ENCODE assay signal across 1 fruit fly cellular context in the genomic region with DNA sequence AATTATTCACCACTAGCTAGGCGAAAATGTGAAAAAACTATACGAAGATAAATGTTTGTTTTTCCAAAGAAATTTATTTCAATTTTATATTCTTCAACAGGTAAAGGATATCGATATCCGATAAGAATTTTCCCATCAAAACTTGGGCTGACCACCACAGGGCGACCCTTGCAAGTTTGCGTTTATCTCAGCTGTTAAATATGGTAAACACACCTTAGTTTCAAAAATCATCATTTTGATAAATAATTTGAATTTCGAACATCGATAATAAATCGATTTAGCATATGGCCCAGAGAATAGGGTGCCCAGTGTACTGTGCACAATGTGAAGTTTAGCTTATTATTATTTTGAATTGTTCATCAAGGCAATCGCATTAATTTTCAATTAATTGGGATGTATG.
A peak's percentile ranks its signal among the peaks of the same experiment; 100 is the strongest.
TF ChIP-seq lines count a peak whose summit lies in the region.

TSS of gene CG15443 (minus strand) at position 125 of the 400 bp plus-strand sequence.
TSS of gene Paris (plus strand) at position 289 of the 400 bp plus-strand sequence.

TF ChIP-seq in whole organism, embryonic, 481 proteins besides CTCF, POLR2A, EP300 and RAD21 (continued from another document and continues in another):
- TF ChIP-seq hbn (GFP tag; IDR thresholded peaks at IDR 0.05; lab: Robert Waterston, UW; ENCODE audit: partially characterized antibody) (peak; percentile 48; the same call in 1 of the 2 replicates), CG6791 (GFP tag; IDR thresholded peaks at IDR 0.05; lab: Robert Waterston, UW; ENCODE audit: partially characterized antibody) (peak; percentile 96), CG2129 (GFP tag; IDR thresholded peaks at IDR 0.05; lab: Robert Waterston, UW; ENCODE audit: partially characterized antibody) (no peak), inv (GFP tag; IDR thresholded peaks at IDR 0.05; lab: Robert Waterston, UW; ENCODE audit: partially characterized antibody) (peak; percentile 73), CG10431 (GFP tag; optimal IDR thresholded peaks at IDR 0.05; lab: Kevin White, UChicago) (peak; percentile 3), CG1024 (GFP tag; IDR thresholded peaks at IDR 0.05; lab: Robert Waterston, UW) (no peak; the same call in 1 of the 2 replicates), CG1529 (GFP tag; optimal IDR thresholded peaks at IDR 0.05; lab: Kevin White, UChicago) (no peak), MTF-1 (GFP tag; optimal IDR thresholded peaks at IDR 0.05; lab: Kevin White, UChicago; ENCODE audit: borderline replicate concordance) (peak; percentile 7), CG3281 (GFP tag; optimal IDR thresholded peaks at IDR 0.05; lab: Kevin White, UChicago) (peak; percentile 10), CG8924 (tag; optimal IDR thresholded peaks at IDR 0.05; lab: Kevin White, UChicago) (peak; percentile 16), HLH4C (GFP tag; IDR thresholded peaks at IDR 0.05; lab: Robert Waterston, UW; ENCODE audit: partially characterized antibody) (peak; percentile 90), CG17829 (tag; optimal IDR thresholded peaks at IDR 0.05; lab: Kevin White, UChicago) (peak; percentile 19), CG13624 (GFP tag; optimal IDR thresholded peaks at IDR 0.05; lab: Kevin White, UChicago) (no peak), CG15601 (tag; optimal IDR thresholded peaks at IDR 0.05; lab: Kevin White, UChicago) (peak; percentile 3), Opbp (GFP tag; IDR thresholded peaks at IDR 0.05; lab: Robert Waterston, UW; ENCODE audit: partially characterized antibody) (peak; percentile 82; the same call in 2 of the 3 replicates), CG16813 (GFP tag; IDR thresholded peaks at IDR 0.05; lab: Robert Waterston, UW; ENCODE audit: partially characterized antibody) (peak; percentile 77), Six4 (GFP tag; optimal IDR thresholded peaks at IDR 0.05; lab: Kevin White, UChicago) (no peak), zen2 (GFP tag; IDR thresholded peaks at IDR 0.05; lab: Robert Waterston, UW; ENCODE audit: partially characterized antibody) (peak; percentile 75; the same call in 2 of the 3 replicates), ato (GFP tag; IDR thresholded peaks at IDR 0.05; lab: Robert Waterston, UW; ENCODE audit: partially characterized antibody) (peak; percentile 87), Hr78 (GFP tag; optimal IDR thresholded peaks at IDR 0.05; lab: Kevin White, UChicago) (no peak), E2f2 (GFP tag; IDR thresholded peaks at IDR 0.05; lab: Robert Waterston, UW) (peak; percentile 86), CG1602 (GFP tag; optimal IDR thresholded peaks at IDR 0.05; lab: Kevin White, UChicago) (no peak), nerfin-2 (GFP tag; IDR thresholded peaks at IDR 0.05; lab: Robert Waterston, UW; ENCODE audit: partially characterized antibody) (peak; percentile 90), CG1233 (GFP tag; optimal IDR thresholded peaks at IDR 0.05; lab: Kevin White, UChicago) (peak; percentile 9), Meics (GFP tag; optimal IDR thresholded peaks at IDR 0.05; lab: Kevin White, UChicago) (peak; percentile 21), Gug (GFP tag; IDR thresholded peaks at IDR 0.05; lab: Robert Waterston, UW) (no peak), BtbVII (GFP tag; optimal IDR thresholded peaks at IDR 0.05; lab: Kevin White, UChicago) (peak; percentile 17), CG13894 (tag; optimal IDR thresholded peaks at IDR 0.05; lab: Kevin White, UChicago) (peak; percentile 63), CG7963 (GFP tag; IDR thresholded peaks at IDR 0.05; lab: Robert Waterston, UW; ENCODE audit: partially characterized antibody) (peak; percentile 90), Dp (GFP tag; optimal IDR thresholded peaks at IDR 0.05; lab: Kevin White, UChicago) (peak; percentile 77), CG14710 (tag; optimal IDR thresholded peaks at IDR 0.05; lab: Kevin White, UChicago) (peak; percentile 60), Chrac-16 (GFP tag; optimal IDR thresholded peaks at IDR 0.05; lab: Kevin White, UChicago) (peak; percentile 16), CG13123 (GFP tag; optimal IDR thresholded peaks at IDR 0.05; lab: Kevin White, UChicago) (no peak), CG30431 (GFP tag; optimal IDR thresholded peaks at IDR 0.05; lab: Kevin White, UChicago) (no peak), pzg (GFP tag; optimal IDR thresholded peaks at IDR 0.05; lab: Kevin White, UChicago) (peak; percentile 61), B-H2 (GFP tag; optimal IDR thresholded peaks at IDR 0.05; lab: Kevin White, UChicago) (peak; percentile 36), nau (GFP tag; optimal IDR thresholded peaks at IDR 0.05; lab: Kevin White, UChicago) (peak; percentile 24), Dip2 (GFP tag; IDR thresholded peaks at IDR 0.05; lab: Robert Waterston, UW) (no peak), Dll (GFP tag; IDR thresholded peaks at IDR 0.05; lab: Robert Waterston, UW; ENCODE audit: partially characterized antibody) (peak; percentile 45; the same call in 2 of the 4 replicates), CG34224 (GFP tag; IDR thresholded peaks at IDR 0.05; lab: Robert Waterston, UW; ENCODE audit: partially characterized antibody) (peak; percentile 75), CG17385 (GFP tag; optimal IDR thresholded peaks at IDR 0.05; lab: Kevin White, UChicago) (peak; percentile 14), Pdp1 (GFP tag; optimal IDR thresholded peaks at IDR 0.05; lab: Kevin White, UChicago) (no peak), mld (GFP tag; IDR thresholded peaks at IDR 0.05; lab: Robert Waterston, UW; ENCODE audit: partially characterized antibody) (peak; percentile 98), CG2120 (GFP tag; optimal IDR thresholded peaks at IDR 0.05; lab: Kevin White, UChicago) (peak; percentile 22), Sox102F (GFP tag; optimal IDR thresholded peaks at IDR 0.05; lab: Kevin White, UChicago) (no peak), trem (tag; optimal IDR thresholded peaks at IDR 0.05; lab: Kevin White, UChicago) (peak; percentile 55), chinmo (GFP tag; IDR thresholded peaks at IDR 0.05; lab: Robert Waterston, UW; ENCODE audit: partially characterized antibody) (peak; percentile 90), Bgb (GFP tag; IDR thresholded peaks at IDR 0.05; lab: Robert Waterston, UW; ENCODE audit: partially characterized antibody) (peak; percentile 86), CG10267 (tag; optimal IDR thresholded peaks at IDR 0.05; lab: Kevin White, UChicago) (peak; percentile 16), Nf-YC (tag; optimal IDR thresholded peaks at IDR 0.05; lab: Kevin White, UChicago) (peak; percentile 10), CG1603 (tag; optimal IDR thresholded peaks at IDR 0.05; lab: Kevin White, UChicago) (peak; percentile 65), sna (GFP tag; IDR thresholded peaks at IDR 0.05; lab: Robert Waterston, UW; ENCODE audit: partially characterized antibody) (peak; percentile 71), HLH54F (GFP tag; optimal IDR thresholded peaks at IDR 0.05; lab: Kevin White, UChicago) (no peak), CG16815 (GFP tag; optimal IDR thresholded peaks at IDR 0.05; lab: Kevin White, UChicago) (no peak), gcm2 (GFP tag; optimal IDR thresholded peaks at IDR 0.05; lab: Kevin White, UChicago) (no peak), pfk (GFP tag; optimal IDR thresholded peaks at IDR 0.05; lab: Kevin White, UChicago) (peak; percentile 36), CG17186 (GFP tag; optimal IDR thresholded peaks at IDR 0.05; lab: Kevin White, UChicago) (peak; percentile 61), Sry-δ (GFP tag; optimal IDR thresholded peaks at IDR 0.05; lab: Kevin White, UChicago) (peak; percentile 46), bbx (GFP tag; IDR thresholded peaks at IDR 0.05; lab: Robert Waterston, UW; ENCODE audit: partially characterized antibody) (peak; percentile 87), Doc3 (GFP tag; IDR thresholded peaks at IDR 0.05; lab: Robert Waterston, UW; ENCODE audit: partially characterized antibody) (peak; percentile 40; the same call in 1 of the 3 replicates), phol (tag; optimal IDR thresholded peaks at IDR 0.05; lab: Kevin White, UChicago) (peak; percentile 38), CG16779 (GFP tag; IDR thresholded peaks at IDR 0.05; lab: Robert Waterston, UW) (no peak), CG13424 (tag; optimal IDR thresholded peaks at IDR 0.05; lab: Kevin White, UChicago) (peak; percentile 6), CG30020 (tag; optimal IDR thresholded peaks at IDR 0.05; lab: Kevin White, UChicago) (peak; percentile 77), HmgZ (tag; optimal IDR thresholded peaks at IDR 0.05; lab: Kevin White, UChicago) (peak; percentile 9), CG34376 (GFP tag; optimal IDR thresholded peaks at IDR 0.05; lab: Kevin White, UChicago) (peak; percentile 49), Optix (GFP tag; IDR thresholded peaks at IDR 0.05; lab: Robert Waterston, UW) (no peak), MBD-R2 (GFP tag; IDR thresholded peaks at IDR 0.05; lab: Robert Waterston, UW) (peak; percentile 69), otp (GFP tag; IDR thresholded peaks at IDR 0.05; lab: Robert Waterston, UW) (peak; percentile 25; the same call in 1 of the 3 replicates), Scr (GFP tag; IDR thresholded peaks at IDR 0.05; lab: Robert Waterston, UW; ENCODE audit: partially characterized antibody) (peak; percentile 73), zen (tag; optimal IDR thresholded peaks at IDR 0.05; lab: Kevin White, UChicago) (peak; percentile 50), scrt (GFP tag; optimal IDR thresholded peaks at IDR 0.05; lab: Kevin White, UChicago) (peak; percentile 94), dm (GFP tag; optimal IDR thresholded peaks at IDR 0.05; lab: Kevin White, UChicago) (peak; percentile 35), Rfx (GFP tag; IDR thresholded peaks at IDR 0.05; lab: Robert Waterston, UW) (peak; percentile 31; the same call in 1 of the 2 replicates), row (GFP tag; IDR thresholded peaks at IDR 0.05; lab: Robert Waterston, UW) (peak; percentile 34; the same call in 1 of the 3 replicates), CG6272 (GFP tag; IDR thresholded peaks at IDR 0.05; lab: Robert Waterston, UW) (no peak), CG14860 (GFP tag; IDR thresholded peaks at IDR 0.05; lab: Robert Waterston, UW; ENCODE audit: partially characterized antibody) (peak; percentile 95), kah (GFP tag; optimal IDR thresholded peaks at IDR 0.05; lab: Kevin White, UChicago) (peak; percentile 50), CG17359 (tag; optimal IDR thresholded peaks at IDR 0.05; lab: Kevin White, UChicago) (peak; percentile 28), unc-4 (GFP tag; IDR thresholded peaks at IDR 0.05; lab: Robert Waterston, UW; ENCODE audit: partially characterized antibody) (peak; percentile 69), CG13296 (GFP tag; optimal IDR thresholded peaks at IDR 0.05; lab: Kevin White, UChicago) (peak; percentile 60), Med (GFP tag; lab: Kevin White, UChicago) (peak; percentile 81), Hr51 (GFP tag; optimal IDR thresholded peaks at IDR 0.05; lab: Kevin White, UChicago) (peak; percentile 11 to 18), nmo (GFP tag; optimal IDR thresholded peaks at IDR 0.05; lab: Kevin White, UChicago) (peak; percentile 21), CG32532 (GFP tag; IDR thresholded peaks at IDR 0.05; lab: Robert Waterston, UW) (peak; percentile 58; the same call in 1 of the 2 replicates), shn (GFP tag; optimal IDR thresholded peaks at IDR 0.05; lab: Kevin White, UChicago) (no peak), CG2116 (GFP tag; optimal IDR thresholded peaks at IDR 0.05; lab: Kevin White, UChicago) (peak; percentile 55), crp (GFP tag; optimal IDR thresholded peaks at IDR 0.05; lab: Kevin White, UChicago) (peak in 1 of 2 experiments; percentile 85), CG13287 (GFP tag; IDR thresholded peaks at IDR 0.05; lab: Robert Waterston, UW; ENCODE audit: partially characterized antibody) (peak; percentile 85), mirr (GFP tag; optimal IDR thresholded peaks at IDR 0.05; lab: Kevin White, UChicago) (peak; percentile 16), CG4617 (GFP tag; optimal IDR thresholded peaks at IDR 0.05; lab: Kevin White, UChicago; ENCODE audit: borderline replicate concordance) (no peak), vvl (GFP tag; IDR thresholded peaks at IDR 0.05; lab: Robert Waterston, UW) (peak; percentile 57), Stat92E (GFP tag; optimal IDR thresholded peaks at IDR 0.05; lab: Kevin White, UChicago) (no peak), CG4328 (GFP tag; optimal IDR thresholded peaks at IDR 0.05; lab: Kevin White, UChicago) (peak; percentile 10), lab (GFP tag; optimal IDR thresholded peaks at IDR 0.05; lab: Kevin White, UChicago) (peak; percentile 35), jing (GFP tag; optimal IDR thresholded peaks at IDR 0.05; lab: Kevin White, UChicago) (no peak), CG9437 (GFP tag; optimal IDR thresholded peaks at IDR 0.05; lab: Kevin White, UChicago) (no peak), CG1832 (GFP tag; optimal IDR thresholded peaks at IDR 0.05; lab: Kevin White, UChicago) (no peak), zf30C (GFP tag; optimal IDR thresholded peaks at IDR 0.05; lab: Kevin White, UChicago) (no peak), caup (GFP tag; optimal IDR thresholded peaks at IDR 0.05; lab: Kevin White, UChicago; ENCODE audit: severe bottlenecking) (no peak), CG17912 (GFP tag; optimal IDR thresholded peaks at IDR 0.05; lab: Kevin White, UChicago) (no peak), CG14965 (GFP tag; optimal IDR thresholded peaks at IDR 0.05; lab: Kevin White, UChicago; ENCODE audit: borderline replicate concordance) (no peak), CG2712 (tag; optimal IDR thresholded peaks at IDR 0.05; lab: Kevin White, UChicago) (peak; percentile 29), CG18262 (tag; optimal IDR thresholded peaks at IDR 0.05; lab: Kevin White, UChicago) (peak; percentile 7), knrl (GFP tag; IDR thresholded peaks at IDR 0.05; lab: Robert Waterston, UW; ENCODE audit: partially characterized antibody) (peak; percentile 68; the same call in 2 of the 3 replicates), stwl (tag; optimal IDR thresholded peaks at IDR 0.05; lab: Kevin White, UChicago) (peak; percentile 97), Hmr (GFP tag; optimal IDR thresholded peaks at IDR 0.05; lab: Kevin White, UChicago) (no peak), HHEX (GFP tag; optimal IDR thresholded peaks at IDR 0.05; lab: Kevin White, UChicago) (peak; percentile 20), ci (GFP tag; IDR thresholded peaks at IDR 0.05; lab: Robert Waterston, UW) (peak; percentile 57; the same call in 2 of the 3 replicates), amos (GFP tag; IDR thresholded peaks at IDR 0.05; lab: Robert Waterston, UW; ENCODE audit: partially characterized antibody) (peak; percentile 65), onecut (GFP tag; IDR thresholded peaks at IDR 0.05; lab: Robert Waterston, UW) (0 out of 2 replicates have a peak, but pooled peaks have one; percentile 31), CG12659 (GFP tag; optimal IDR thresholded peaks at IDR 0.05; lab: Kevin White, UChicago) (peak; percentile 46), sens (GFP tag; lab: Kevin White, UChicago) (peak; percentile 82), CG12391 (tag; optimal IDR thresholded peaks at IDR 0.05; lab: Kevin White, UChicago) (no peak), H15 (GFP tag; IDR thresholded peaks at IDR 0.05; lab: Robert Waterston, UW) (0 out of 3 replicates have a peak, but pooled peaks have one; percentile 21), CG2678 (tag; optimal IDR thresholded peaks at IDR 0.05; lab: Kevin White, UChicago) (no peak), fru (optimal IDR thresholded peaks at IDR 0.05; lab: Kevin White, UChicago) (no peak)
